Worm (Caenorhabditis elegans): Measurements from ENCODE around the gene K02D10.2.

The K02D10.2 gene

ce11 chrIII:8801352-8801863, 30.3 kb upstream of the K02D10.2 start:
- TF ChIP-seq ceh-14 (tag; optimal IDR thresholded peaks at IDR 0.05), result no peak
- TF ChIP-seq elt-4 (tag; optimal IDR thresholded peaks at IDR 0.05), result peak; percentile 53

- TF ChIP-seq ceh-19 (GFP tag; optimal IDR thresholded peaks at IDR 0.05), result no peak
- no peak for TF ChIP-seq pha-2 (tag; optimal IDR thresholded peaks at IDR 0.05)
- TF ChIP-seq ztf-16 (tag; optimal IDR thresholded peaks at IDR 0.05), result no peak
- no peak for TF ChIP-seq unc-55 (GFP tag; optimal IDR thresholded peaks at IDR 0.05)
- no peak for TF ChIP-seq mec-3 (tag; optimal IDR thresholded peaks at IDR 0.05; ENCODE audit: borderline replicate concordance)
- TF ChIP-seq nfya-1 (tag; optimal IDR thresholded peaks at IDR 0.05), result no peak
- no peak for TF ChIP-seq unc-42 (tag; optimal IDR thresholded peaks at IDR 0.05)
- no peak for TF ChIP-seq ceh-45 (GFP tag; IDR thresholded peaks at IDR 0.05)
- no peak for TF ChIP-seq pat-9 (tag; optimal IDR thresholded peaks at IDR 0.05)
- TF ChIP-seq ceh-18 (tag; optimal IDR thresholded peaks at IDR 0.05), result no peak
- no peak for TF ChIP-seq ceh-31 (tag; optimal IDR thresholded peaks at IDR 0.05)
- no peak for TF ChIP-seq fkh-6 (tag; optimal IDR thresholded peaks at IDR 0.05)
- no peak for TF ChIP-seq F13H6.1 (tag; optimal IDR thresholded peaks at IDR 0.05)
- TF ChIP-seq ceh-2 (tag; optimal IDR thresholded peaks at IDR 0.05), result no peak
- no peak for TF ChIP-seq lin-11 (tag; optimal IDR thresholded peaks at IDR 0.05)
- no peak for TF ChIP-seq sox-4 (tag; optimal IDR thresholded peaks at IDR 0.05)
- no peak for TF ChIP-seq nhr-11 (tag; optimal IDR thresholded peaks at IDR 0.05)
- no peak for TF ChIP-seq pha-4 (tag; optimal IDR thresholded peaks at IDR 0.05)
- TF ChIP-seq sdc-2 (tag; optimal IDR thresholded peaks at IDR 0.05), result no peak
- no peak for TF ChIP-seq T23F11.4 (GFP tag; optimal IDR thresholded peaks at IDR 0.05)
Observed at ce11 chrIII:8800796-8801083, 29.7 kb upstream of the K02D10.2 start.

- TF ChIP-seq ttx-3 (tag; optimal IDR thresholded peaks at IDR 0.05) (no peak), pha-2 (tag; optimal IDR thresholded peaks at IDR 0.05) (peak; percentile 76), ceh-14 (tag; optimal IDR thresholded peaks at IDR 0.05) (peak; percentile 84), sdc-2 (tag; optimal IDR thresholded peaks at IDR 0.05) (peak; percentile 58), ama-1 (optimal IDR thresholded peaks at IDR 0.05) (peak; percentile 64), ceh-22 (tag; optimal IDR thresholded peaks at IDR 0.05) (peak; percentile 69), nhr-11 (tag; optimal IDR thresholded peaks at IDR 0.05) (no peak), ceh-34 (tag; optimal IDR thresholded peaks at IDR 0.05) (peak; percentile 88), ceh-19 (GFP tag; optimal IDR thresholded peaks at IDR 0.05) (peak; percentile 77), npax-4 (tag; optimal IDR thresholded peaks at IDR 0.05) (no peak), rnt-1 (tag; optimal IDR thresholded peaks at IDR 0.05) (peak; percentile 60), ceh-30 (tag; optimal IDR thresholded peaks at IDR 0.05) (peak; percentile 3), ceh-9 (tag; optimal IDR thresholded peaks at IDR 0.05) (no peak), ceh-48 (tag; optimal IDR thresholded peaks at IDR 0.05) (peak; percentile 0), eyg-1 (tag; optimal IDR thresholded peaks at IDR 0.05) (no peak), ceh-2 (tag; optimal IDR thresholded peaks at IDR 0.05) (peak; percentile 57), K02D7.2 (tag; optimal IDR thresholded peaks at IDR 0.05) (no peak), zip-5 (tag; optimal IDR thresholded peaks at IDR 0.05) (peak; percentile 14), dmd-4 (tag; optimal IDR thresholded peaks at IDR 0.05; ENCODE audit: borderline replicate concordance) (no peak), syd-9 (tag; optimal IDR thresholded peaks at IDR 0.05) (peak; percentile 69), Y22D7AL.16 (tag; optimal IDR thresholded peaks at IDR 0.05) (no peak), elt-2 (tag; optimal IDR thresholded peaks at IDR 0.05) (peak; percentile 44), nhr-232 (tag; optimal IDR thresholded peaks at IDR 0.05) (no peak), gmeb-2 (tag; optimal IDR thresholded peaks at IDR 0.05) (no peak), pha-4 (tag; optimal IDR thresholded peaks at IDR 0.05) (no peak), ahr-1 (tag; optimal IDR thresholded peaks at IDR 0.05) (no peak), dve-1 (tag; optimal IDR thresholded peaks at IDR 0.05) (no peak), ceh-24 (tag; optimal IDR thresholded peaks at IDR 0.05) (no peak), unc-86 (tag; optimal IDR thresholded peaks at IDR 0.05) (peak; percentile 57), ref-2 (tag; optimal IDR thresholded peaks at IDR 0.05) (peak; percentile 81), ceh-18 (tag; optimal IDR thresholded peaks at IDR 0.05) (peak; percentile 96), ceh-45 (GFP tag; IDR thresholded peaks at IDR 0.05) (no peak), pax-1 (tag; optimal IDR thresholded peaks at IDR 0.05) (no peak), ztf-16 (tag; optimal IDR thresholded peaks at IDR 0.05) (peak; percentile 41), nfya-1 (tag; optimal IDR thresholded peaks at IDR 0.05) (peak; percentile 96), ceh-31 (tag; optimal IDR thresholded peaks at IDR 0.05) (peak; percentile 91), fax-1 (tag; optimal IDR thresholded peaks at IDR 0.05) (peak; percentile 50)
Observed at ce11 chrIII:8799964-8800795, 29.1 kb upstream of the K02D10.2 start, which contains the start of gene F54F2.6. Gene F54F2.6, minus strand, starts transcription at chrIII:8800701.
